Worm (Caenorhabditis elegans): Measurements from ENCODE around the gene smap-1.

ce11 chrIII:10720170-10720569, 19.4 kb downstream of the smap-1 start:
- TF ChIP-seq ZK546.5 (tag; optimal IDR thresholded peaks at IDR 0.05) (no peak), unc-62 (GFP tag; optimal IDR thresholded peaks at IDR 0.05) (no peak), snpc-4 (tag; optimal IDR thresholded peaks at IDR 0.05) (peak; percentile 50), ztf-11 (tag; optimal IDR thresholded peaks at IDR 0.05) (no peak), ceh-16 (tag; optimal IDR thresholded peaks at IDR 0.05) (no peak), mdl-1 (tag; optimal IDR thresholded peaks at IDR 0.05) (peak; percentile 70), nhr-12 (tag; optimal IDR thresholded peaks at IDR 0.05) (no peak), nhr-11 (tag; optimal IDR thresholded peaks at IDR 0.05) (peak; percentile 6), jun-1 (tag; optimal IDR thresholded peaks at IDR 0.05) (peak; percentile 87), daf-12 (tag; optimal IDR thresholded peaks at IDR 0.05) (no peak), pqm-1 (tag; optimal IDR thresholded peaks at IDR 0.05) (peak; percentile 68), fos-1 (tag; optimal IDR thresholded peaks at IDR 0.05) (no peak)

All from whole organism, L3 larva.